Worm (Caenorhabditis elegans) whole organism, late embryonic: ENCODE data around the gene F08H9.2.

Experiments used
- C08G9.2 ChIP-seq: sonication (generic microtip); optimal IDR thresholded peaks from 2 replicates; lab custom pipeline; 2016; ENCODE audit warnings: mild to moderate bottlenecking, missing genetic modification characterization, moderate library complexity, missing compliant biosample characterization
- F13H6.1 ChIP-seq: sonication (generic microtip); optimal IDR thresholded peaks from 2 replicates; lab custom pipeline; 2016; ENCODE audit warnings: missing genetic modification characterization, missing compliant biosample characterization
- ama-1 ChIP-seq: fragments of 150-350 bp; optimal IDR thresholded peaks from 2 replicates; lab custom pipeline; 2014
- ceh-19 ChIP-seq: fragments of 200-800 bp; sonication (Bioruptor generic); optimal IDR thresholded peaks from 2 replicates; lab custom pipeline; 2018; ENCODE audit warnings: mild to moderate bottlenecking, missing genetic modification characterization, missing compliant biosample characterization
- ceh-2 ChIP-seq: sonication (generic microtip); optimal IDR thresholded peaks from 2 replicates; lab custom pipeline; 2016; ENCODE audit warnings: missing genotype, missing genetic modification characterization, missing compliant biosample characterization
- ceh-22 ChIP-seq: sonication (generic microtip); optimal IDR thresholded peaks from 2 replicates; lab custom pipeline; 2017; ENCODE audit warnings: missing biosample characterization, missing genetic modification characterization
- ceh-30 ChIP-seq: fragments of 150-350 bp; optimal IDR thresholded peaks from 2 replicates; lab custom pipeline; 2014; ENCODE audit warnings: missing biosample characterization, missing genetic modification characterization
- ceh-31 ChIP-seq: sonication (generic microtip); optimal IDR thresholded peaks from 2 replicates; lab custom pipeline; 2016; ENCODE audit warnings: missing genetic modification characterization, missing compliant biosample characterization
- ceh-45 ChIP-seq: fragments of 200-800 bp; sonication (Bioruptor generic); IDR thresholded peaks from 2 replicates; pipeline ENCODE4 v1.3.6; 2022; ENCODE audit warnings: missing genetic modification reagents, missing genetic modification characterization, missing compliant biosample characterization
- ceh-48 ChIP-seq: sonication (generic microtip); optimal IDR thresholded peaks from 2 replicates; lab custom pipeline; 2016; ENCODE audit warnings: missing genetic modification characterization, inconsistent platforms, missing compliant biosample characterization
- ceh-6 ChIP-seq: fragments of 200-800 bp; sonication (Bioruptor generic); optimal IDR thresholded peaks from 2 replicates; lab custom pipeline; 2018; ENCODE audit warnings: mild to moderate bottlenecking, missing genetic modification characterization, missing compliant biosample characterization
- che-1 ChIP-seq: sonication (generic microtip); optimal IDR thresholded peaks from 2 replicates; lab custom pipeline; 2016; ENCODE audit warnings: mild to moderate bottlenecking, missing genetic modification characterization, missing compliant biosample characterization
- dve-1 ChIP-seq: sonication (generic microtip); optimal IDR thresholded peaks from 2 replicates; lab custom pipeline; 2017; ENCODE audit warnings: antibody characterized with exemption, mild to moderate bottlenecking, missing genetic modification characterization, missing compliant biosample characterization
- elt-2 ChIP-seq: sonication (generic microtip); optimal IDR thresholded peaks from 2 replicates; lab custom pipeline; 2016; ENCODE audit warnings: missing genetic modification reagents, missing genetic modification characterization, missing compliant biosample characterization
- eyg-1 ChIP-seq: sonication (generic microtip); optimal IDR thresholded peaks from 2 replicates; lab custom pipeline; 2016; ENCODE audit warnings: missing genotype, missing genetic modification characterization, missing compliant biosample characterization
- fkh-6 ChIP-seq: sonication (generic microtip); optimal IDR thresholded peaks from 2 replicates; lab custom pipeline; 2016; ENCODE audit warnings: missing genetic modification characterization, missing compliant biosample characterization
- gmeb-2 ChIP-seq: sonication (generic microtip); optimal IDR thresholded peaks from 2 replicates; lab custom pipeline; 2016; ENCODE audit warnings: missing genetic modification characterization, inconsistent platforms, missing compliant biosample characterization
- hlh-13 ChIP-seq: fragments of 200-800 bp; sonication (Bioruptor generic); optimal IDR thresholded peaks from 2 replicates; lab custom pipeline; 2018; ENCODE audit warnings: mild to moderate bottlenecking, missing genetic modification characterization, missing compliant biosample characterization
- hlh-8 ChIP-seq: sonication (generic microtip); optimal IDR thresholded peaks from 2 replicates; lab custom pipeline; 2016; ENCODE audit warnings: missing genotype, missing genetic modification characterization, missing compliant biosample characterization
- lin-11 ChIP-seq: fragments of 200-800 bp; sonication (Bioruptor generic); optimal IDR thresholded peaks from 2 replicates; lab custom pipeline; 2018; ENCODE audit warnings: mild to moderate bottlenecking, missing genetic modification characterization, missing compliant biosample characterization
- mec-3 ChIP-seq: sonication (generic microtip); optimal IDR thresholded peaks from 2 replicates; lab custom pipeline; 2016; ENCODE audit warnings: borderline replicate concordance, missing genetic modification characterization, missing compliant biosample characterization
- npax-4 ChIP-seq: sonication (generic microtip); optimal IDR thresholded peaks from 2 replicates; lab custom pipeline; 2016; ENCODE audit warnings: missing genetic modification characterization, missing compliant biosample characterization
- pag-3 ChIP-seq: sonication (generic microtip); optimal IDR thresholded peaks from 2 replicates; lab custom pipeline; 2016; ENCODE audit warnings: missing compliant biosample characterization, missing genetic modification characterization, borderline replicate concordance
- pat-9 ChIP-seq: fragments of 200-800 bp; sonication (Bioruptor generic); optimal IDR thresholded peaks from 2 replicates; lab custom pipeline; 2018; ENCODE audit warnings: mild to moderate bottlenecking, missing genetic modification characterization, moderate library complexity, missing compliant biosample characterization
- pha-4 ChIP-seq: fragments of 150-350 bp; optimal IDR thresholded peaks from 2 replicates; lab custom pipeline; 2018; ENCODE audit warnings: missing biosample characterization, missing genetic modification reagents, missing genetic modification characterization
- pros-1 ChIP-seq: fragments of 150-350 bp; optimal IDR thresholded peaks from 2 replicates; lab custom pipeline; 2014; ENCODE audit warnings: missing biosample characterization, missing genetic modification reagents, missing genetic modification characterization
- ref-2 ChIP-seq: sonication (generic microtip); optimal IDR thresholded peaks from 2 replicates; lab custom pipeline; 2016; ENCODE audit warnings: missing genetic modification characterization, missing compliant biosample characterization
- rnt-1 ChIP-seq: sonication (generic microtip); optimal IDR thresholded peaks from 2 replicates; lab custom pipeline; 2016; ENCODE audit warnings: missing genetic modification characterization, missing compliant biosample characterization
- sdc-2 ChIP-seq: sonication (generic microtip); optimal IDR thresholded peaks from 2 replicates; lab custom pipeline; 2016; ENCODE audit warnings: missing genotype, missing genetic modification characterization, missing compliant biosample characterization
- syd-9 ChIP-seq: sonication (generic microtip); optimal IDR thresholded peaks from 2 replicates; lab custom pipeline; 2016; ENCODE audit warnings: mild to moderate bottlenecking, missing genetic modification characterization, moderate library complexity, missing compliant biosample characterization
- tbx-2 ChIP-seq: sonication (generic microtip); optimal IDR thresholded peaks from 2 replicates; lab custom pipeline; 2016; ENCODE audit warnings: missing genetic modification characterization, missing compliant biosample characterization
- unc-42 ChIP-seq: sonication (generic microtip); optimal IDR thresholded peaks from 2 replicates; lab custom pipeline; 2016; ENCODE audit warnings: missing genotype, missing genetic modification characterization, missing compliant biosample characterization

Gene F08H9.2

DNA sequence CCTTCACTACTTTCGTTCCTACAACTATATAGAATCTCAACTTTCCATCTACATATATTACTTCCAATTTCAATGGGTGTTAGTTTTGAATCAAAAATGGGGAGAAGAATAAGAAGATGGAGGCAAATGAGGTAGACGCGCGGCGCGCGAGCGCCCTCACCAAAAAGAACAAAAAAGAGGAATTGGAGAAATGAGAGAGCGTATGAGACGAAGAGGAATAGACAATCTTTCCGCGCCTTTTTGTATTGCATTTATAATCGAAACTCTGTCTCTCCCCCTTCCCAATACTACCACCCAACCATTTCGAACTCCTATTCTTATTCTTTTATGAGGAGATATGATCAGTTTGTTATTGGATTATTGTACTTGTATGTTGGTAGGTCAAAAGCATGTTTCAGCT is 40.1 kb downstream of the F08H9.2 start:
- TF ChIP-seq ceh-31 (tag; lab: Kevin White, UChicago) (peak; percentile 15), syd-9 (no peak), eyg-1 (no peak), mec-3 (tag; lab: Kevin White, UChicago) (no peak), hlh-8 (tag; lab: Kevin White, UChicago) (no peak)

DNA sequence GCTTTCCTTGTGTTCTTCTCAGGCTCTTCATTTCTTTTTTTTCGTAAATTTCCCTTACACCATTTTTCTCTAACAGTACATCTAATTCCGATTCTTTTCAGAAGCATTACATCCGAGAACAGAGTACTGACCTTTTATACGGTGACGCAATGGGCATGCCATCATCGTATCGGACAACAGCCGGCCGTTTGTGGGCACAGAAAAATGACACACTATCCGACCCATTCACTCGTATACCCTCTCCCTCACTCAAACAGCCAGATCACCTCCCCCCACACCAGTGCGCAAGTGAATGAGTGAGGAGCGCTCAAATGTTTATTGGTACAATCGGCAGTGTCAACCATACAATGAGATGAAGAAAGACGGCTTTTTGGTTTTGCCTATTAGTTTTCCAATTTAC is 40.7 kb downstream of the F08H9.2 start, which contains the start of gene R02D5.24:
Gene R02D5.24 (plus strand): TSS at position 205 of the 400 bp plus-strand sequence.
- TF ChIP-seq syd-9: peak; percentile 8
- no peak for TF ChIP-seq ceh-45 (GFP tag; lab: Robert Waterston, UW)
- peak; percentile 31 for TF ChIP-seq elt-2 (tag; lab: Kevin White, UChicago)
- no peak for TF ChIP-seq F13H6.1 (tag; lab: Kevin White, UChicago)
- peak; percentile 8 for TF ChIP-seq tbx-2
- TF ChIP-seq ceh-30 (tag; lab: Kevin White, UChicago): no peak
- TF ChIP-seq unc-42 (tag; lab: Kevin White, UChicago): no peak
- TF ChIP-seq ref-2 (tag; lab: Kevin White, UChicago): peak; percentile 34
- TF ChIP-seq ceh-19 (GFP tag; lab: Kevin White, UChicago): peak; percentile 15
- TF ChIP-seq pha-4 (tag; lab: Kevin White, UChicago): no peak
- no peak for TF ChIP-seq che-1 (tag; lab: Kevin White, UChicago)
- peak; percentile 8 for TF ChIP-seq ceh-22 (tag; lab: Kevin White, UChicago)

DNA sequence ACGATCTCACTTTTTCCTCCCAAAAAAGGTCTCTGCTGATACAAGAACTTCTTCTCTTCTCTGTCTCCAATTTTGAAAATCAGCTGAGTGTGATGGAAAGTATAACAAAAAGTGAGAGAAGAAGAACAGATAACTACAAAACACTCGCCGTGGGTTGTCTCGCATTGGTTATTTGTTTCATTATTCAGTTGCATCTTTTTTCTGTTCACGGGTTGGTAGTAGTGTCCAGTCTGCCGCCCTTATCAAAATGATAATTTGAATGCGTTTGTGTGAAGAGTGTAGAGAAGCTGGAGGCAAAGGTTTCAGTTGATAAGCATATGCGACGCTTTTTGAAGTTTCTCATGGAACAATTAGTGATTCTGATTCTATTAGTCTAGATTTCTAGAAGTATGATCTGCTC is 42.6 kb downstream of the F08H9.2 start:
- TF ChIP-seq hlh-13 (GFP tag; lab: Kevin White, UChicago) (no peak), elt-2 (tag; lab: Kevin White, UChicago) (peak; percentile 47)

DNA sequence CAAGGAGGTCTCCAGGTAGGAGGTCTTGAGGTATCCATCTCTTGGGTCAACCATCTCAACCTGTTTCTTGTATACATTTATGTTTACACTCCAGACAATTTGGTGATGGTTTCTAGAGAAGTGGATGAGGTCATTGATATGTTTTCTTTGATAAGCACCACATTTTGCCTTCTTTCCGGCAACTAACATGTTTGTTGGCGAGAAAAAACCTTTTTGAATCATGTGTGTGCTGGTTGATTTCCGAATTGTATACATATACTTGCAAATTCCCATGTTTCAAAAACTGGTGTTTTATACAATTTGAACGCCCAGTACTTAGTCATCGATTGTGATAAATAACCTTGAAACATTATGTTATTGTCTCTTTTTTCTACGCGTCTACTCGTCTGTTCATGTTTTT is 43.7 kb downstream of the F08H9.2 start:
- TF ChIP-seq ceh-30 (tag; lab: Kevin White, UChicago) (no peak), ref-2 (tag; lab: Kevin White, UChicago) (no peak), dve-1 (tag; lab: Kevin White, UChicago) (no peak), npax-4 (tag; lab: Kevin White, UChicago) (no peak), pag-3 (tag; lab: Kevin White, UChicago) (no peak), ceh-45 (GFP tag; lab: Robert Waterston, UW) (no peak), ceh-48 (tag; lab: Kevin White, UChicago) (no peak), fkh-6 (tag; lab: Kevin White, UChicago) (no peak), gmeb-2 (tag; lab: Kevin White, UChicago) (no peak), pat-9 (tag; lab: Kevin White, UChicago) (no peak), ceh-2 (tag; lab: Kevin White, UChicago) (no peak), pros-1 (no peak), ama-1 (lab: Kevin White, UChicago) (no peak), mec-3 (tag; lab: Kevin White, UChicago) (no peak)

DNA sequence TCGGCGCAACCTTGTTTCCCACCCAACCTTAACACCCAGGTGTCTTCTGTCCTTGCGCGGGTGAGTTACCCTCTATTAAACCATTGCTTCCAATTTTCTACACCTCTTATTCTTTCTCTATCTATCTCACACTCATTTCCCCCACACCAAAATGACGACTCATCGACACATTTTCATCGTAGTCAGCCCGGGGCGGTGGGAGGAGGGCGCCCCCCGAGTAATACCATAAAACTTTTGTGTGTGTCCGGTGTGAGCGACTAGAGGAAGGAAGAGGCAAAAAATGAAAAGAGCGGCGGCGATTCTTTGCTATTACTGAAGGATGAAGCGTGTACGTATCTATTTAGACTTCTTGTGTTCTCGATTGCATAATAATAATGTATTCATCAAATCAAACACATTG is 44.3 kb downstream of the F08H9.2 start:
- no peak for TF ChIP-seq sdc-2 (tag; lab: Kevin White, UChicago)
- peak; percentile 3 for TF ChIP-seq lin-11
- TF ChIP-seq fkh-6 (tag; lab: Kevin White, UChicago): no peak

DNA sequence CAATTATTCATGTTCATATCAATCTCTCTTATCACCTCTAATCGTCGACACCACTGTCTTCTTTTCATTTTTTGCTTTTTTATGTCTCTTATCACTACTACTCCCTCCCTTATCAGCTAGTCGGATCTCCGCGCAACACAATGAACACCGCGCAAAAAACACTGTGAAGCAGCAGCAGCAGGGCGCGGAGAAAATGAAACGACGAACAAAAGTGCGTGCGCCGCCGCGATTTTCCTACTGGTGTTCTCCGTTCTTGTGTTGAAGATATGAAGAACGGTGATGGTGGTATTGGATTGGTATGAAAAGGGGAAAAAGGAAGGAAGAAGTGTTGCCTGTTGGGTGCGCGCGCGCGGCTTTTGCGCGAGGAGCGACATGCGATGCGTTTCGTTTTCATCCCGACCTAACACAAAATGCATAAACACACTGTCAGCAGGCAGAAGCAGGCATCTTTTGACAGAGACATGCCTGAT is 45.3 kb downstream of the F08H9.2 start:
- no peak for TF ChIP-seq ceh-6 (GFP tag; lab: Kevin White, UChicago)
- peak; percentile 97 for TF ChIP-seq elt-2 (tag; lab: Kevin White, UChicago)
- TF ChIP-seq ceh-31 (tag; lab: Kevin White, UChicago): peak; percentile 10
- TF ChIP-seq syd-9: peak; percentile 11
- TF ChIP-seq rnt-1: peak; percentile 45
- TF ChIP-seq ref-2 (tag; lab: Kevin White, UChicago): peak; percentile 79
- peak; percentile 16 for TF ChIP-seq C08G9.2 (tag; lab: Kevin White, UChicago)
- no peak for TF ChIP-seq mec-3 (tag; lab: Kevin White, UChicago)
- TF ChIP-seq, all 69 proteins: peak for 6
